Fruit fly (Drosophila melanogaster) Kc167 (cell line): ENCODE results near the gene Glyat.

Experiments
- Myc ChIP-seq: fragments of >200 bp; optimal IDR thresholded peaks from 2 replicates; lab custom pipeline; 2017; ENCODE audit warnings: missing external identifiers
- Sin3A ChIP-seq: fragments of >200 bp; optimal IDR thresholded peaks from 2 replicates; lab custom pipeline; 2018; ENCODE audit warnings: missing external identifiers
- h ChIP-seq: fragments of >200 bp; optimal IDR thresholded peaks from 3 replicates; lab custom pipeline; 2018; ENCODE audit warnings: missing external identifiers
- insv ChIP-seq: fragments of >200 bp; optimal IDR thresholded peaks from 3 replicates; lab custom pipeline; 2018; ENCODE audit warnings: missing external identifiers
- psq ChIP-seq: fragments of >200 bp; optimal IDR thresholded peaks from 2 replicates; lab custom pipeline; 2017; ENCODE audit warnings: missing external identifiers
- ttk ChIP-seq: sonication (Bioruptor generic); optimal IDR thresholded peaks from 2 replicates; lab custom pipeline; 2017; ENCODE audit warnings: missing external identifiers

Gene Glyat

dm6 chr2L:8024325-8024724 is 13.9 kb upstream of the Glyat start:
- TF ChIP-seq h (lab: Kevin White, UChicago), result no peak
- no peak for TF ChIP-seq Myc (lab: Kevin White, UChicago)
- TF ChIP-seq insv (lab: Kevin White, UChicago), result no peak
- TF ChIP-seq psq (lab: Kevin White, UChicago), result no peak
- no peak for TF ChIP-seq Sin3A (lab: Kevin White, UChicago)
- TF ChIP-seq ttk (lab: Kevin White, UChicago), result no peak

DNA sequence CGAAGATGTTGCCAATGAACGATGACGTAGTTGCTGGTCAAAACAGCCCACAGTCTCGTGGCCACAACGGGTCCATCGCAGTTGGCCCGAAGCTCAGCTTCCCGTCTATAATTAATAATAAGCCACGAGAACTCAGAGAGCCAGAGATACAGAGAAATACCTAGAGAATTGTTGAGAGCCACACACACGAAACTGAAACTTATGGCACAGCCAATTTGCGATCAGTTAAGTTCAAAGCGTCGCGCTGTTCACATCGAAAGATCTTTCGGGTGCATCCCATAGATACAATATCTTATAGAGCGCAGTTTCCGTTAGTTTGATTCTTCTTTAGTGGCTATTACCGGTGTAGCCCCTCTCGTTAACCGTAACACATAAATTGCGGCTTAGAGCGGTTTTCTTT is 2.1 kb upstream of the Glyat start:
- TF ChIP-seq ttk (lab: Kevin White, UChicago) (no peak), insv (lab: Kevin White, UChicago) (no peak)

DNA sequence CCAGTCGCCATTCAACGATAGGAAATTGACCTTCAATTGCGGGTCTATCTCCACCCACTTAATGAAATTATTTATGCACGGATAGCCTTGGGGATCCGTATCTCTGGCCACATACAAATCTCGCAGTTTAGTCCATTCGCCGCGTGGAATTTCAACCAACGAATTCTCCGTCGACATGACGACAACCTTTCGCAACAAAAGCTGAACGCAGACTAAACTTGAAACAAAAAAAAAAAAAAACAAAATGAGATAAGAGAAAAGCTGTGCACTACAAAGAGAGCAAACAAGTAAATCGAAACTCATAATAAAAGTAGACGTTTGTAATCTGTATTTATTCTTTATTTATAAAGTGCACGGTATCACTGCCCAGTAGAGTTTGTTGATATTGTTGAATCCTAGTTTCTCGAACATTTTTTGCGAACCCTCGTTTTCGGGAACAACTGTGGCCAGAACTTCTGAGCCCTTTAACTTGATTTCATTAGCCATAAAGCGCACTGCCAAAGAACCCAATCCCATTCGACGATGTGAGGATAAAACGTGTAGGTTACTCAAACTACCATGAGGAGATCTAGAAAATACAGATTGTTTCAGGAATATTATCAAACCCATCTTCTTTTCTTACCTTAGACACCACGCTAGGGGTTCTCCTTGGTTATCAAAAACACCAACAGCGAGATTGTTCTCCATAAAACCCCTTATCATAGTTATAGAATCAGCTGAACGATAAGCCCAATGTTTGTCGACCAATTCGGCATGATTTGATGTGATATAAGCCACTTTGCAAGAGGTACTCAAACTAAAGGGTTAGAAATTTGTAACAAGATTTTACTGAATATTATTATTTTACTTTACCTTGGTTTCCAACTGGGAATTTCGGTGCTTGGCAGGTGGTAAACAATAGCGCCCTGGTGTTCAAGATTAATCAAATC is 905 bp downstream of the Glyat start, which contains the start of gene CG12560:
Gene CG12560, minus strand, starts transcription at position 195 of the 929 bp plus-strand sequence.
- TF ChIP-seq Myc (lab: Kevin White, UChicago) (no peak), h (lab: Kevin White, UChicago) (no peak), ttk (lab: Kevin White, UChicago) (no peak), psq (lab: Kevin White, UChicago) (no peak), Sin3A (lab: Kevin White, UChicago) (no peak), insv (lab: Kevin White, UChicago) (no peak)

DNA sequence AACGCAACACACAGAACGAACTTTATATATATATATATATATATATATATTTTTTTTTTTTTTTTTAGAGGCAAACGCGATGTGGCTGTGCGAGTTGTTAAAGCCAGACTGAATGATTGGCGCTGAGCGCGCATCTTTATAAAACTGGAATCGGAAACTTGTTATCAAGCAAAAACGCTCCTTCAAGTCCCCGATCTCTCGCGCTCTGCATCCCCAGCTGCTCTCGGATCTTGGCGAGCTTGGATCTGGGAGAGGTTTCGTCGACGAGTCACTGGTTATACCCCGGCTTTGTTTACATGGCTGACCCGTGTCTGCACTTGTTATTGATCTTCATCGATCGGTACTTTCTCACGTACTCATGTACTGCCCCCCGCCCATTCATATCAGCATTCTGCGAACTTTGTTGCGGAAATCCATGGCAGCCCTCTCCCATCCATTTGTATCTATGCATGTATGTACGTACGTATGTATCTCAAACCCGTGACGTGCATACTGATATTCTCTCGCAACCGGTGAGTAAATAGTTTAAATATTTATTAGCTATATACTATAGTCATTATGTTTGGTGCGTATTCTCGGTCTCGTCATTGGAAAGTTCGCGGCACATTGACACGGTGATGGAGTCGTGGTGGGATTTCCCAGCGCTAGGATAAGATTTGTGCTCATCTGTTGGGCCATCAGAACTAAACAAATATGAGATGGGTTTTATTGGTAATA is 3.1 kb downstream of the Glyat start, which contains the start of gene Spn28Dc:
Gene Spn28Dc, minus strand, starts transcription at position 51 of the 717 bp plus-strand sequence.
- no peak for TF ChIP-seq psq (lab: Kevin White, UChicago)
- no peak for TF ChIP-seq h (lab: Kevin White, UChicago)
- no peak for TF ChIP-seq insv (lab: Kevin White, UChicago)
- no peak for TF ChIP-seq Sin3A (lab: Kevin White, UChicago)
- no peak for TF ChIP-seq ttk (lab: Kevin White, UChicago)
- TF ChIP-seq Myc (lab: Kevin White, UChicago), result no peak

- TF ChIP-seq insv (lab: Kevin White, UChicago) (no peak), h (lab: Kevin White, UChicago) (no peak), Myc (lab: Kevin White, UChicago) (no peak), psq (lab: Kevin White, UChicago) (no peak), Sin3A (lab: Kevin White, UChicago) (no peak), ttk (lab: Kevin White, UChicago) (no peak)
Measured at dm6 chr2L:8006038-8006437, 4.4 kb downstream of the Glyat start.

- TF ChIP-seq psq (lab: Kevin White, UChicago), result no peak
Measured at dm6 chr2L:8004072-8004471, 6.4 kb downstream of the Glyat start, which contains the start of gene Wwox. Gene Wwox, minus strand, starts transcription at chr2L:8004286.

dm6 chr2L:8001694-8002627 is 8.5 kb downstream of the Glyat start:
- TF ChIP-seq insv (lab: Kevin White, UChicago) (no peak), Sin3A (lab: Kevin White, UChicago) (no peak), h (lab: Kevin White, UChicago) (no peak), Myc (lab: Kevin White, UChicago) (no peak), ttk (lab: Kevin White, UChicago) (no peak), psq (lab: Kevin White, UChicago) (no peak)

dm6 chr2L:8000578-8001040 is 9.8 kb downstream of the Glyat start:
- TF ChIP-seq insv (lab: Kevin White, UChicago) (no peak), psq (lab: Kevin White, UChicago) (no peak), Myc (lab: Kevin White, UChicago) (no peak), ttk (lab: Kevin White, UChicago) (no peak), Sin3A (lab: Kevin White, UChicago) (no peak), h (lab: Kevin White, UChicago) (no peak)

- no peak for TF ChIP-seq psq (lab: Kevin White, UChicago)
- TF ChIP-seq h (lab: Kevin White, UChicago), result no peak
- no peak for TF ChIP-seq Sin3A (lab: Kevin White, UChicago)
- TF ChIP-seq Myc (lab: Kevin White, UChicago), result no peak
- no peak for TF ChIP-seq ttk (lab: Kevin White, UChicago)
- no peak for TF ChIP-seq insv (lab: Kevin White, UChicago)
Measured at dm6 chr2L:7998655-7999054, 11.8 kb downstream of the Glyat start, which contains the start of gene Sirup. Gene Sirup, plus strand, starts transcription at chr2L:7998869.

dm6 chr2L:7998080-7998457 is 12.4 kb downstream of the Glyat start, which contains the start of gene CG7227:
Gene CG7227, minus strand, starts transcription at chr2L:7998151.
- TF ChIP-seq Myc (lab: Kevin White, UChicago) (no peak), ttk (lab: Kevin White, UChicago) (no peak), Sin3A (lab: Kevin White, UChicago) (no peak), h (lab: Kevin White, UChicago) (no peak), insv (lab: Kevin White, UChicago) (no peak), psq (lab: Kevin White, UChicago) (no peak)
